Fruit fly (Drosophila melanogaster) whole organism, pupa: ENCODE results near the gene LSm-4.
A peak's percentile ranks its signal among the peaks of the same experiment; 100 is the strongest.

Source experiments
- CG10348 ChIP-seq: fragments of 200-800 bp; sonication (Bioruptor generic); IDR thresholded peaks from 2 replicates; pipeline ENCODE4 v1.3.6; 2022; ENCODE audit warnings: missing biosample characterization, missing genetic modification characterization
- CG12605 ChIP-seq: fragments of 200-800 bp; sonication (Bioruptor generic); IDR thresholded peaks from 2 replicates; pipeline ENCODE4 v1.3.6; 2022; ENCODE audit warnings: missing biosample characterization, missing genetic modification characterization
- CG13204 ChIP-seq: fragments of 200-800 bp; sonication (Bioruptor generic); optimal IDR thresholded peaks from 2 replicates; lab custom pipeline; 2018; ENCODE audit warnings: missing biosample characterization, mild to moderate bottlenecking, missing genetic modification characterization, moderate library complexity
- CG14655 ChIP-seq: fragments of 200-800 bp; sonication (Bioruptor generic); optimal IDR thresholded peaks from 3 replicates; lab custom pipeline; 2017; ENCODE audit warnings: mild to moderate bottlenecking, missing biosample characterization, missing genetic modification reagents, missing genetic modification characterization
- CG15710 ChIP-seq: fragments of 200-800 bp; sonication (Bioruptor generic); optimal IDR thresholded peaks from 2 replicates; lab custom pipeline; 2018; ENCODE audit warnings: missing biosample characterization, mild to moderate bottlenecking, missing genetic modification characterization, moderate library complexity
- CG17806 ChIP-seq: fragments of 200-800 bp; sonication (Bioruptor generic); optimal IDR thresholded peaks from 2 replicates; lab custom pipeline; 2018; ENCODE audit warnings: missing biosample characterization, mild to moderate bottlenecking, missing genetic modification characterization, moderate library complexity
- CG32121 ChIP-seq: fragments of 200-800 bp; sonication (Bioruptor generic); IDR thresholded peaks from 2 replicates; pipeline ENCODE4 v1.3.6; 2022; ENCODE audit warnings: missing biosample characterization, missing genetic modification characterization
- CG34367 ChIP-seq: fragments of 200-800 bp; sonication (Bioruptor generic); optimal IDR thresholded peaks from 2 replicates; lab custom pipeline; 2018; ENCODE audit warnings: missing biosample characterization, mild to moderate bottlenecking, missing genetic modification characterization
- CG4496 ChIP-seq: fragments of 200-800 bp; sonication (Bioruptor generic); IDR thresholded peaks from 3 replicates; pipeline ENCODE4 v1.3.6; 2022; ENCODE audit warnings: missing biosample characterization, missing genetic modification characterization
- CG8159 ChIP-seq: fragments of 200-800 bp; sonication (Bioruptor generic); optimal IDR thresholded peaks from 3 replicates; lab custom pipeline; 2018; ENCODE audit warnings: missing biosample characterization, mild to moderate bottlenecking, missing genetic modification characterization, moderate library complexity
- CG8301 ChIP-seq: fragments of 200-800 bp; sonication (Bioruptor generic); optimal IDR thresholded peaks from 2 replicates; lab custom pipeline; 2018; ENCODE audit warnings: missing biosample characterization, mild to moderate bottlenecking, missing genetic modification characterization
- CG9948 ChIP-seq: fragments of 200-800 bp; sonication (Bioruptor generic); optimal IDR thresholded peaks from 2 replicates; lab custom pipeline; 2018; ENCODE audit warnings: missing biosample characterization, mild to moderate bottlenecking, missing genetic modification characterization, moderate library complexity
- D1 ChIP-seq: fragments of 200-800 bp; sonication (Bioruptor generic); optimal IDR thresholded peaks from 2 replicates; lab custom pipeline; 2018; ENCODE audit warnings: missing biosample characterization, mild to moderate bottlenecking, missing genetic modification characterization, moderate library complexity
- EcR ChIP-seq: fragments of 200-800 bp; sonication (Bioruptor generic); optimal IDR thresholded peaks from 3 replicates; lab custom pipeline; 2019; ENCODE audit warnings: missing biosample characterization, missing genetic modification characterization, mild to moderate bottlenecking, moderate library complexity, missing genetic modification reagents
- Ets98B ChIP-seq: fragments of 200-800 bp; sonication (Bioruptor generic); IDR thresholded peaks from 2 replicates; pipeline ENCODE4 v1.3.6; 2022; ENCODE audit warnings: missing biosample characterization, missing genetic modification characterization
- Pif1A ChIP-seq: fragments of 200-800 bp; sonication (Bioruptor generic); optimal IDR thresholded peaks from 3 replicates; lab custom pipeline; 2016; ENCODE audit warnings: missing biosample characterization, missing genetic modification characterization
- Pif1B ChIP-seq: fragments of 200-800 bp; sonication (Bioruptor generic); optimal IDR thresholded peaks from 3 replicates; lab custom pipeline; 2016; ENCODE audit warnings: missing biosample characterization, missing genetic modification characterization
- Snoo ChIP-seq: fragments of 200-800 bp; sonication (Bioruptor generic); optimal IDR thresholded peaks from 3 replicates; lab custom pipeline; 2017; ENCODE audit warnings: missing biosample characterization, mild to moderate bottlenecking, missing genetic modification characterization, inconsistent platforms
- fd96Ca ChIP-seq: fragments of 200-800 bp; sonication (Bioruptor generic); IDR thresholded peaks from 3 replicates; pipeline ENCODE4 v1.3.6; 2022; ENCODE audit warnings: missing biosample characterization, missing genetic modification characterization
- gl ChIP-seq: fragments of 200-800 bp; sonication (Bioruptor generic); optimal IDR thresholded peaks from 2 replicates; lab custom pipeline; 2018; ENCODE audit warnings: missing biosample characterization, mild to moderate bottlenecking, missing genetic modification characterization
- rn ChIP-seq: fragments of 200-800 bp; sonication (Bioruptor generic); IDR thresholded peaks from 2 replicates; pipeline ENCODE4 v1.3.6; 2022; ENCODE audit warnings: missing biosample characterization, missing genetic modification characterization

Gene LSm-4

dm6 chr2L:10413251-10414127 is 8.5 kb upstream of the LSm-4 start, which contains the start of the genes CG5355 and Klp31E:
Gene CG5355, minus strand, starts transcription at chr2L:10413463.
Gene Klp31E, plus strand, starts transcription at chr2L:10414017.
- TF ChIP-seq CG10348 (GFP tag; lab: Robert Waterston, UW) (no peak), EcR (GFP tag; lab: Kevin White, UChicago) (no peak), CG17806 (peak; percentile 55), D1 (tag; lab: Kevin White, UChicago) (no peak), Pif1A (GFP tag; lab: Kevin White, UChicago) (no peak), Pif1B (GFP tag; lab: Kevin White, UChicago) (no peak), Ets98B (GFP tag; lab: Robert Waterston, UW) (no peak), CG8159 (tag; lab: Kevin White, UChicago) (peak; percentile 78), fd96Ca (GFP tag; lab: Robert Waterston, UW) (no peak), CG14655 (GFP tag; lab: Kevin White, UChicago) (no peak), Snoo (tag; lab: Kevin White, UChicago) (peak; percentile 58), CG34367 (peak; percentile 54), CG12605 (GFP tag; lab: Robert Waterston, UW) (no peak), CG8301 (tag; lab: Kevin White, UChicago) (no peak), CG32121 (GFP tag; lab: Robert Waterston, UW) (no peak), gl (no peak), rn (GFP tag; lab: Robert Waterston, UW) (no peak), CG4496 (GFP tag; lab: Robert Waterston, UW) (no peak), CG13204 (GFP tag; lab: Kevin White, UChicago) (no peak), CG15710 (tag; lab: Kevin White, UChicago) (peak; percentile 73), CG9948 (tag; lab: Kevin White, UChicago) (peak; percentile 60)

- TF ChIP-seq CG32121 (GFP tag; lab: Robert Waterston, UW): peak; percentile 50; the same call in 1 of the 2 replicates
- no peak for TF ChIP-seq CG8159 (tag; lab: Kevin White, UChicago)
- no peak for TF ChIP-seq CG8301 (tag; lab: Kevin White, UChicago)
- TF ChIP-seq CG9948 (tag; lab: Kevin White, UChicago): no peak
- no peak for TF ChIP-seq CG10348 (GFP tag; lab: Robert Waterston, UW)
- no peak for TF ChIP-seq EcR (GFP tag; lab: Kevin White, UChicago)
- TF ChIP-seq Snoo (tag; lab: Kevin White, UChicago): peak; percentile 85
- TF ChIP-seq Ets98B (GFP tag; lab: Robert Waterston, UW): no peak
- TF ChIP-seq CG13204 (GFP tag; lab: Kevin White, UChicago): no peak
- TF ChIP-seq CG17806: peak; percentile 20
- no peak for TF ChIP-seq Pif1A (GFP tag; lab: Kevin White, UChicago)
- peak; percentile 62 for TF ChIP-seq CG15710 (tag; lab: Kevin White, UChicago)
- no peak for TF ChIP-seq CG14655 (GFP tag; lab: Kevin White, UChicago)
- TF ChIP-seq CG34367: peak; percentile 67
- TF ChIP-seq CG12605 (GFP tag; lab: Robert Waterston, UW): no peak
- no peak for TF ChIP-seq Pif1B (GFP tag; lab: Kevin White, UChicago)
- peak; percentile 52 for TF ChIP-seq gl
- no peak for TF ChIP-seq D1 (tag; lab: Kevin White, UChicago)
- peak; percentile 83; the same call in 2 of the 3 replicates for TF ChIP-seq CG4496 (GFP tag; lab: Robert Waterston, UW)
- TF ChIP-seq fd96Ca (GFP tag; lab: Robert Waterston, UW): no peak
- TF ChIP-seq rn (GFP tag; lab: Robert Waterston, UW): no peak
- TF ChIP-seq, all 21 proteins: peak for 7
Observed at dm6 chr2L:10408122-10408576, 3.1 kb upstream of the LSm-4 start, which contains the start of the genes Ip259 and RpS27A. Gene Ip259, plus strand, starts transcription at chr2L:10408352. Gene RpS27A, plus strand, starts transcription at chr2L:10408352.

DNA sequence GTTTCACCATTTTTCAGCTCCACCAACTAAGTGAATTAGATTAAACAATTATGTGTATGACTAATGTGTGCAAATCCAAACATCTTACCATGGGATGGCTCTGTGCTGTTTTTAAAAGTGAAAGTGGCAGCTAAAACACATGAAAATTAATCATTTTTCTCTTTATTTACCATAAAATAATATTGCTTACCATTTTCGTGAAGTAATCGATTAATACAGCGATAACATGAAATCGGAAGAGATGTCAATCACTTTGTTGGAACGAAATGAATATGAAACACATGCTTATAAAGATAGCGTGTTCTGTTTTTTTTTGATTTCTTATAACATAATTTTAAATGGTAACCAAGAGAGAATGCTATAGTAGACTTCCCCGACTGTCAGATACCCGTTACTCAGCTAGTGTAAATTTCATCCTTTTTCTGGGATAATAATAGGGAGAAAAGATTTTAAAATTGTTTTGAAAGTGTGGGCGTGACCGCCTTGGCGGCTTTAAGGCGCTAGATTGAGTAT is 1.1 kb downstream of the LSm-4 start:
- TF ChIP-seq EcR (GFP tag; lab: Kevin White, UChicago) (no peak), CG8159 (tag; lab: Kevin White, UChicago) (no peak), CG4496 (GFP tag; lab: Robert Waterston, UW) (no peak), fd96Ca (GFP tag; lab: Robert Waterston, UW) (no peak), Pif1B (GFP tag; lab: Kevin White, UChicago) (no peak), CG12605 (GFP tag; lab: Robert Waterston, UW) (no peak), Snoo (tag; lab: Kevin White, UChicago) (no peak), CG8301 (tag; lab: Kevin White, UChicago) (no peak), CG10348 (GFP tag; lab: Robert Waterston, UW) (no peak), CG13204 (GFP tag; lab: Kevin White, UChicago) (no peak), rn (GFP tag; lab: Robert Waterston, UW) (no peak), gl (no peak), CG15710 (tag; lab: Kevin White, UChicago) (no peak), D1 (tag; lab: Kevin White, UChicago) (no peak), CG17806 (no peak), CG14655 (GFP tag; lab: Kevin White, UChicago) (no peak), CG34367 (no peak), CG32121 (GFP tag; lab: Robert Waterston, UW) (no peak)

DNA sequence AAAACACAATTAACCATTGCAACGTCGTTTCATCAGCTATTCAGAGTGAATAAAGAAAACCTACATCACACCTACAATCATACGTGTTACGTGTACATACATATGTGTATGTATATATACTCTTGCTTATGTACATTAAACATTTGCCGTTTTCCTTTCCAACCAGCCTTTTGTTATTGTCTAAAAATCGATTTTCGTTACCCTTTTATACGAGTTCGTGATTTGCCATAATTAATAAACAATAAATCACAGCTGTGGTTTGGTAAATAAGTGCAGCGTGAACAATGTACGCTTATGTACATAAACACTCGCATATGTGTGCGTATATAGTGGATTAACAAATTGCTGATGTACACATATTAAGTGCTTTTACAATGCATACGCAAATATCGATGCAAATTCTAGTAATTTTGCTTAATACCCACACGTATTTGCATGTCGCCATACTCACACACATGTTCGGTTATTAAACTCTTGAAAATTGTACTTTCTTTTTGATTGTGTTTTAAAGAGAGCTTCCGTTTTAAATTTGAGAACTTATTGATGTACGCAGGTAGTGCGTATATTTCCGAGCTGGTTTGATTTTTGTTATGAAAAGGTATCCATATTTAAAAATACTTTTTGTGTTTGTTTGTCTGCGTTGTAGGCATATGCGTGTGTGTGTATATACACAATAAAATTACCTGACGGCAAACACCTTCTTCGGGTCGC is 8.0 kb downstream of the LSm-4 start:
- TF ChIP-seq Pif1B (GFP tag; lab: Kevin White, UChicago) (peak; percentile 28), EcR (GFP tag; lab: Kevin White, UChicago) (peak; percentile 41), fd96Ca (GFP tag; lab: Robert Waterston, UW) (no peak), D1 (tag; lab: Kevin White, UChicago) (no peak)
